Worm (Caenorhabditis elegans): ENCODE results near the gene pro-2.

Gene pro-2

ce11 chrII:10389038-10389437, 44.1 kb upstream of the pro-2 start (continued):
- no peak for TF ChIP-seq aha-1 (tag; optimal IDR thresholded peaks at IDR 0.05)
- TF ChIP-seq mep-1 (tag; optimal IDR thresholded peaks at IDR 0.05), result peak; percentile 64
- TF ChIP-seq lin-13 (GFP tag; optimal IDR thresholded peaks at IDR 0.05), result no peak
- no peak for TF ChIP-seq C16A3.4 (tag; optimal IDR thresholded peaks at IDR 0.05)
- peak; percentile 3 to 84 (median 58) for TF ChIP-seq elt-3 (tag; optimal IDR thresholded peaks at IDR 0.05)
- peak; percentile 3 for TF ChIP-seq jun-1 (tag; optimal IDR thresholded peaks at IDR 0.05)
- no peak for TF ChIP-seq fkh-4 (tag; optimal IDR thresholded peaks at IDR 0.05; ENCODE audit: borderline replicate concordance)
- TF ChIP-seq tbx-2 (tag; optimal IDR thresholded peaks at IDR 0.05), result peak; percentile 17
- TF ChIP-seq pax-3 (tag; optimal IDR thresholded peaks at IDR 0.05), result no peak
- TF ChIP-seq ceh-8 (GFP tag; optimal IDR thresholded peaks at IDR 0.05), result no peak
- TF ChIP-seq nhr-28 (tag; optimal IDR thresholded peaks at IDR 0.05), result no peak
- TF ChIP-seq skn-1 (tag; optimal IDR thresholded peaks at IDR 0.05), result no peak
- TF ChIP-seq snu-23 (GFP tag; optimal IDR thresholded peaks at IDR 0.05), result peak; percentile 64
- TF ChIP-seq ceh-63 (GFP tag; optimal IDR thresholded peaks at IDR 0.05), result no peak
- TF ChIP-seq F16B12.6 (tag; optimal IDR thresholded peaks at IDR 0.05), result no peak
- peak; percentile 61 for TF ChIP-seq nhr-19 (GFP tag; conservative IDR thresholded peaks at IDR 0.05)
- TF ChIP-seq blmp-1 (tag; optimal IDR thresholded peaks at IDR 0.05), result peak; percentile 80
- no peak for TF ChIP-seq C34B4.2 (tag; optimal IDR thresholded peaks at IDR 0.05)
- no peak for TF ChIP-seq dsc-1 (tag; optimal IDR thresholded peaks at IDR 0.05)
- TF ChIP-seq swsn-7 (tag; optimal IDR thresholded peaks at IDR 0.05), result no peak
- TF ChIP-seq tlp-1 (tag; optimal IDR thresholded peaks at IDR 0.05), result no peak
- peak; percentile 26 for TF ChIP-seq unc-130 (tag; optimal IDR thresholded peaks at IDR 0.05)
- TF ChIP-seq sptf-1 (tag; optimal IDR thresholded peaks at IDR 0.05), result no peak
- TF ChIP-seq unc-86 (tag; optimal IDR thresholded peaks at IDR 0.05), result no peak
- TF ChIP-seq ceh-90 (tag; optimal IDR thresholded peaks at IDR 0.05), result no peak

- TF ChIP-seq skn-1 (tag; optimal IDR thresholded peaks at IDR 0.05) (peak; percentile 61), zag-1 (tag; optimal IDR thresholded peaks at IDR 0.05) (no peak), lin-39 (tag; optimal IDR thresholded peaks at IDR 0.05) (no peak), ets-5 (GFP tag; IDR thresholded peaks at IDR 0.05) (no peak), elt-2 (tag; optimal IDR thresholded peaks at IDR 0.05) (peak; percentile 9), nhr-76 (tag; optimal IDR thresholded peaks at IDR 0.05) (no peak), tlp-1 (tag; optimal IDR thresholded peaks at IDR 0.05) (no peak), dsc-1 (tag; optimal IDR thresholded peaks at IDR 0.05) (peak; percentile 73), dpl-1 (GFP tag; optimal IDR thresholded peaks at IDR 0.05) (peak; percentile 55 to 72 (median 69)), ceh-90 (tag; optimal IDR thresholded peaks at IDR 0.05) (no peak), nhr-85 (tag) (peak; percentile 93), vab-15 (tag; optimal IDR thresholded peaks at IDR 0.05) (no peak), ceh-82 (tag; optimal IDR thresholded peaks at IDR 0.05) (peak; percentile 70 to 76 (median 73)), hpl-2 (GFP tag; optimal IDR thresholded peaks at IDR 0.05) (no peak), unc-98 (GFP tag; IDR thresholded peaks at IDR 0.05) (no peak), ztf-4 (tag; optimal IDR thresholded peaks at IDR 0.05) (no peak), tbx-2 (tag; optimal IDR thresholded peaks at IDR 0.05) (peak; percentile 69), aly-2 (tag; optimal IDR thresholded peaks at IDR 0.05) (no peak), blmp-1 (tag; optimal IDR thresholded peaks at IDR 0.05) (peak; percentile 56), C16A3.4 (tag; optimal IDR thresholded peaks at IDR 0.05) (peak; percentile 66), pax-3 (tag; optimal IDR thresholded peaks at IDR 0.05) (peak; percentile 54), nhr-77 (tag; optimal IDR thresholded peaks at IDR 0.05) (peak; percentile 37), ceh-63 (GFP tag; optimal IDR thresholded peaks at IDR 0.05) (no peak), xbp-1 (tag; optimal IDR thresholded peaks at IDR 0.05) (peak; percentile 73), ama-1 (optimal IDR thresholded peaks at IDR 0.05) (peak; percentile 16), fkh-8 (tag; optimal IDR thresholded peaks at IDR 0.05) (peak; percentile 63), ztf-11 (tag; optimal IDR thresholded peaks at IDR 0.05) (peak in 1 of 2 experiments; percentile 42), nhr-84 (tag; optimal IDR thresholded peaks at IDR 0.05) (no peak), C04F5.9 (tag; optimal IDR thresholded peaks at IDR 0.05) (peak; percentile 2), nhr-28 (tag; optimal IDR thresholded peaks at IDR 0.05) (no peak), egl-27 (tag; optimal IDR thresholded peaks at IDR 0.05) (no peak), snpc-4 (tag; optimal IDR thresholded peaks at IDR 0.05) (peak; percentile 38), lin-15B (tag; optimal IDR thresholded peaks at IDR 0.05) (peak; percentile 54), hlh-4 (tag; optimal IDR thresholded peaks at IDR 0.05) (no peak), grh-1 (GFP tag; IDR thresholded peaks at IDR 0.05) (peak; percentile 57; the same call in 1 of the 2 replicates), irx-1 (tag; optimal IDR thresholded peaks at IDR 0.05) (peak; percentile 49)
Measured at ce11 chrII:10388041-10388706, 43.3 kb upstream of the pro-2 start.
